Worm (Caenorhabditis elegans) whole organism, L2 larva: ENCODE results near the gene F46H5.4.

Experiments
- ama-1 ChIP-seq: fragments of 150-350 bp; optimal IDR thresholded peaks from 2 replicates; lab custom pipeline; 2018; ENCODE audit warnings: inconsistent platforms
- ceh-82 ChIP-seq: fragments of 150-350 bp; optimal IDR thresholded peaks from 2 replicates; lab custom pipeline; 2014; ENCODE audit warnings: missing biosample characterization, missing genetic modification characterization
- elt-1 ChIP-seq: fragments of 150-350 bp; optimal IDR thresholded peaks from 2 replicates; lab custom pipeline; 2014; ENCODE audit warnings: missing biosample characterization, missing genetic modification characterization
- elt-3 ChIP-seq: sonication (generic microtip); optimal IDR thresholded peaks from 2 replicates; lab custom pipeline; 2017; ENCODE audit warnings: missing biosample characterization, missing genetic modification characterization
- lin-11 ChIP-seq: fragments of 150-350 bp; sonication (generic microtip); optimal IDR thresholded peaks from 2 replicates; lab custom pipeline; 2014; ENCODE audit warnings: missing biosample characterization, missing genetic modification characterization, inconsistent platforms, mixed read lengths
- lin-13 ChIP-seq: fragments of 150-350 bp; optimal IDR thresholded peaks from 2 replicates; lab custom pipeline; 2014; ENCODE audit warnings: missing biosample characterization, missing genetic modification reagents, missing genetic modification characterization
- lsy-2 ChIP-seq, 2 experiments: fragments of 150-350 bp in 1 of 2; sonication (generic microtip) in 1 of 2; optimal IDR thresholded peaks; 2 replicates each; lab custom pipeline; 2014 to 2017; ENCODE audit warnings: missing biosample characterization in 2 of 2, missing genetic modification characterization in 2 of 2
- nhr-12 ChIP-seq: fragments of 150-350 bp; optimal IDR thresholded peaks from 2 replicates; lab custom pipeline; 2014; ENCODE audit warnings: missing biosample characterization, missing genetic modification characterization
- nhr-23 ChIP-seq: fragments of 150-350 bp; optimal IDR thresholded peaks from 2 replicates; lab custom pipeline; 2014; ENCODE audit warnings: missing biosample characterization, missing genetic modification reagents, missing genetic modification characterization
- skn-1 ChIP-seq: sonication (generic microtip); optimal IDR thresholded peaks from 2 replicates; lab custom pipeline; 2017; ENCODE audit warnings: missing biosample characterization, missing genetic modification characterization
- unc-62 ChIP-seq: fragments of 150-350 bp; optimal IDR thresholded peaks from 2 replicates; lab custom pipeline; 2014; ENCODE audit warnings: missing biosample characterization, missing genetic modification reagents, missing genetic modification characterization

DNA sequence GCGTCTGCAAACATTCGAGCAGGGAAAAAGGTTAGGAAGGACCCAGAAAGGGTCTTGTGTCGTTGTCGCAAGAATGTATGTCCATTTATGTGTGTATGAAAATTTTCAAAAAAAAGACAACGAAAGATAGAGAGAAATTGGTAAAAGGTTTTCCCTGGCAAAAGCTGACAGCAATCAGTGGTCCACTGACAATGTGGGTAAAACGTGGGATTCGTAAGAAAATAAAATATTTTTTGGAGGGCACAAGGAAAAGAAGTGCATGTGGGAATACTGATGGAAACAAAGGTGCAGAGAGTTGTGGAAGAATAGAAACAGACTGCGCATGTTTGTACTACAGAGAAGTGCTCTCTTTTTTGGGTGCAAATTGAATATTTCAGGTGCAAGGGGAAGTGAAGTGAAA, 28.7 kb upstream of the F46H5.4 start:
- no peak for TF ChIP-seq skn-1 (tag; lab: Kevin White, UChicago)
- TF ChIP-seq lin-13 = no peak
- TF ChIP-seq nhr-23 = no peak
- TF ChIP-seq ama-1 (lab: Kevin White, UChicago) = no peak
- no peak for TF ChIP-seq elt-1 (tag; lab: Kevin White, UChicago)
- no peak for TF ChIP-seq lin-11 (tag; lab: Kevin White, UChicago)
- no peak for TF ChIP-seq ceh-82
- no peak for TF ChIP-seq nhr-12 (tag; lab: Kevin White, UChicago)
- TF ChIP-seq lsy-2 (tag; optimal IDR thresholded peaks at IDR 0.05; lab: Kevin White, UChicago) = no peak
- no peak for TF ChIP-seq unc-62 (GFP tag; lab: Kevin White, UChicago)
- no peak for TF ChIP-seq elt-3 (tag; lab: Kevin White, UChicago)
